Fruit fly (Drosophila melanogaster) whole organism, embryonic: ENCODE measurements around the gene mbt.

Experiments used
- Bteb2 ChIP-seq: fragments of 200-800 bp; sonication (Bioruptor generic); optimal IDR thresholded peaks from 2 replicates; lab custom pipeline; 2016; ENCODE audit warnings: missing biosample characterization, missing genetic modification characterization
- CG8478 ChIP-seq: fragments of >200 bp; optimal IDR thresholded peaks from 2 replicates; lab custom pipeline; 2018
- Lpt ChIP-seq: fragments of >200 bp; optimal IDR thresholded peaks from 2 replicates; lab custom pipeline; 2018; ENCODE audit warnings: missing biosample characterization, missing genetic modification characterization
- PHDP ChIP-seq: fragments of 200-800 bp; sonication (Bioruptor generic); optimal IDR thresholded peaks from 3 replicates; lab custom pipeline; 2018; ENCODE audit warnings: missing biosample characterization, mild to moderate bottlenecking, missing genetic modification characterization, moderate library complexity
- bcd ChIP-seq: fragments of 200-800 bp; sonication (Bioruptor generic); optimal IDR thresholded peaks from 2 replicates; lab custom pipeline; 2017; ENCODE audit warnings: missing biosample characterization, mild to moderate bottlenecking, missing genetic modification characterization
- pum ChIP-seq: fragments of 200-800 bp; sonication (Bioruptor generic); optimal IDR thresholded peaks from 2 replicates; lab custom pipeline; 2016; ENCODE audit warnings: missing biosample characterization, missing genetic modification characterization
- rib ChIP-seq: fragments of 200-800 bp; sonication (Bioruptor generic); IDR thresholded peaks from 2 replicates; pipeline ENCODE4 v1.3.6; 2022; ENCODE audit warnings: missing biosample characterization, missing genetic modification characterization

dm6 chrX:16651098-16651497 is 40.6 kb downstream of the mbt start, which contains the start of the genes CG32573 and CG42512:
- TF ChIP-seq Lpt (GFP tag; lab: Kevin White, UChicago) (no peak), CG8478 (lab: Kevin White, UChicago) (no peak), rib (GFP tag; lab: Robert Waterston, UW) (no peak), PHDP (tag; lab: Kevin White, UChicago) (no peak), bcd (GFP tag; lab: Kevin White, UChicago) (no peak), Bteb2 (GFP tag; lab: Kevin White, UChicago) (no peak), pum (GFP tag; lab: Kevin White, UChicago) (no peak)
